Worm (Caenorhabditis elegans) whole organism, L2 larva: Measurements from ENCODE around the gene K09H11.15.
A peak's percentile ranks its signal among the peaks of the same experiment; 100 is the strongest.

Experiments
- C34F6.9 ChIP-seq: fragments of 150-350 bp; optimal IDR thresholded peaks from 2 replicates; lab custom pipeline; 2014; ENCODE audit warnings: missing biosample characterization, missing genetic modification characterization
- F13H6.1 ChIP-seq: sonication (generic microtip); optimal IDR thresholded peaks from 2 replicates; lab custom pipeline; 2016; ENCODE audit warnings: missing genetic modification characterization, missing compliant biosample characterization
- R02D3.7 ChIP-seq: fragments of 150-350 bp; optimal IDR thresholded peaks from 2 replicates; lab custom pipeline; 2014; ENCODE audit warnings: missing biosample characterization, missing genetic modification characterization
- Y55F3AM.14 ChIP-seq: fragments of 200-800 bp; sonication (Bioruptor generic); optimal IDR thresholded peaks from 2 replicates; lab custom pipeline; 2018; ENCODE audit warnings: mild to moderate bottlenecking, missing genetic modification characterization, missing compliant biosample characterization
- alr-1 ChIP-seq: fragments of 150-350 bp; optimal IDR thresholded peaks from 2 replicates; lab custom pipeline; 2014; ENCODE audit warnings: missing biosample characterization, missing genetic modification characterization
- aly-2 ChIP-seq: fragments of 150-350 bp; optimal IDR thresholded peaks from 2 replicates; lab custom pipeline; 2014; ENCODE audit warnings: missing biosample characterization, missing genetic modification characterization
- ama-1 ChIP-seq: fragments of 150-350 bp; optimal IDR thresholded peaks from 2 replicates; lab custom pipeline; 2018; ENCODE audit warnings: inconsistent platforms
- blmp-1 ChIP-seq: sonication (generic microtip); optimal IDR thresholded peaks from 2 replicates; lab custom pipeline; 2017; ENCODE audit warnings: missing genetic modification characterization, mild to moderate bottlenecking, missing compliant biosample characterization, antibody characterized with exemption, moderate library complexity; ENCODE audit not compliant: insufficient read depth
- ceh-16 ChIP-seq: fragments of 150-350 bp; optimal IDR thresholded peaks from 2 replicates; lab custom pipeline; 2014; ENCODE audit warnings: missing biosample characterization, missing genetic modification characterization
- crh-2 ChIP-seq: sonication (generic microtip); optimal IDR thresholded peaks from 2 replicates; lab custom pipeline; 2017; ENCODE audit warnings: missing biosample characterization, missing genetic modification characterization
- egl-27 ChIP-seq: sonication (generic microtip); optimal IDR thresholded peaks from 3 replicates; lab custom pipeline; 2017; ENCODE audit warnings: missing biosample characterization, missing genetic modification reagents, missing genetic modification characterization
- elt-1 ChIP-seq: fragments of 150-350 bp; optimal IDR thresholded peaks from 2 replicates; lab custom pipeline; 2014; ENCODE audit warnings: missing biosample characterization, missing genetic modification characterization
- fos-1 ChIP-seq: fragments of 150-350 bp; optimal IDR thresholded peaks from 2 replicates; lab custom pipeline; 2014; ENCODE audit warnings: missing biosample characterization, missing genetic modification characterization
- gmeb-1 ChIP-seq: fragments of 150-350 bp; optimal IDR thresholded peaks from 2 replicates; lab custom pipeline; 2014; ENCODE audit warnings: missing biosample characterization, missing genetic modification characterization
- lin-39 ChIP-seq: fragments of 150-350 bp; optimal IDR thresholded peaks from 2 replicates; lab custom pipeline; 2014; ENCODE audit warnings: missing biosample characterization, missing genetic modification reagents, missing genetic modification characterization
- lsy-2 ChIP-seq, 2 experiments: fragments of 150-350 bp in 1 of 2; sonication (generic microtip) in 1 of 2; optimal IDR thresholded peaks; 2 replicates each; lab custom pipeline; 2014 to 2017; ENCODE audit warnings: missing biosample characterization in 2 of 2, missing genetic modification characterization in 2 of 2
- mab-5 ChIP-seq: fragments of 150-350 bp; optimal IDR thresholded peaks from 2 replicates; lab custom pipeline; 2014; ENCODE audit warnings: missing biosample characterization, missing genetic modification characterization
- mbf-1 ChIP-seq: sonication (generic microtip); optimal IDR thresholded peaks from 2 replicates; lab custom pipeline; 2017; ENCODE audit warnings: missing biosample characterization, missing genetic modification characterization
- mdl-1 ChIP-seq, 2 experiments: fragments of 150-350 bp in 1 of 2; sonication (generic microtip) in 1 of 2; optimal IDR thresholded peaks; 2 replicates each; lab custom pipeline; 2017; ENCODE audit warnings: missing biosample characterization in 2 of 2, missing genetic modification characterization in 2 of 2
- nhr-10 ChIP-seq: sonication (generic microtip); optimal IDR thresholded peaks from 2 replicates; lab custom pipeline; 2017; ENCODE audit warnings: missing biosample characterization, missing genetic modification characterization
- nhr-11 ChIP-seq: fragments of 150-350 bp; optimal IDR thresholded peaks from 2 replicates; lab custom pipeline; 2014; ENCODE audit warnings: missing biosample characterization, missing genetic modification characterization
- nhr-129 ChIP-seq: fragments of 150-350 bp; optimal IDR thresholded peaks from 2 replicates; lab custom pipeline; 2014; ENCODE audit warnings: missing biosample characterization, missing genetic modification characterization
- nhr-21 ChIP-seq: fragments of 150-350 bp; optimal IDR thresholded peaks from 2 replicates; lab custom pipeline; 2014; ENCODE audit warnings: missing biosample characterization, missing genetic modification characterization
- nhr-23 ChIP-seq: fragments of 150-350 bp; optimal IDR thresholded peaks from 2 replicates; lab custom pipeline; 2014; ENCODE audit warnings: missing biosample characterization, missing genetic modification reagents, missing genetic modification characterization
- nhr-237 ChIP-seq: fragments of 150-350 bp; optimal IDR thresholded peaks from 2 replicates; lab custom pipeline; 2014; ENCODE audit warnings: missing biosample characterization, missing genetic modification characterization
- nhr-25 ChIP-seq: fragments of 150-350 bp; sonication (generic microtip); optimal IDR thresholded peaks from 3 replicates; lab custom pipeline; 2014; ENCODE audit warnings: missing biosample characterization, missing genetic modification characterization
- nhr-6 ChIP-seq: fragments of 150-350 bp; optimal IDR thresholded peaks from 2 replicates; lab custom pipeline; 2014; ENCODE audit warnings: missing biosample characterization, missing genetic modification characterization
- peb-1 ChIP-seq: fragments of 150-350 bp; optimal IDR thresholded peaks from 2 replicates; lab custom pipeline; 2014; ENCODE audit warnings: missing biosample characterization, missing genetic modification characterization
- sem-4 ChIP-seq: fragments of 150-350 bp; optimal IDR thresholded peaks from 2 replicates; lab custom pipeline; 2014; ENCODE audit warnings: missing biosample characterization, missing genetic modification reagents, missing genetic modification characterization
- sma-3 ChIP-seq: sonication (generic microtip); optimal IDR thresholded peaks from 2 replicates; lab custom pipeline; 2016; ENCODE audit warnings: missing genetic modification reagents, missing genetic modification characterization, missing compliant biosample characterization
- sma-9 ChIP-seq, 2 experiments: fragments of 150-350 bp in 1 of 2; sonication (generic microtip) in 1 of 2; optimal IDR thresholded peaks; 2 replicates each; lab custom pipeline; 2014 to 2016; ENCODE audit warnings: missing genetic modification characterization in 2 of 2, mild to moderate bottlenecking in 1 of 2, missing biosample characterization in 1 of 2, missing compliant biosample characterization in 1 of 2, missing genetic modification reagents in 1 of 2, moderate library complexity in 1 of 2
- snpc-4 ChIP-seq: fragments of 150-350 bp; optimal IDR thresholded peaks from 2 replicates; lab custom pipeline; 2014; ENCODE audit warnings: missing biosample characterization, missing genetic modification characterization
- unc-39 ChIP-seq: fragments of 150-350 bp; optimal IDR thresholded peaks from 2 replicates; lab custom pipeline; 2014; ENCODE audit warnings: missing biosample characterization, missing genetic modification characterization
- zag-1 ChIP-seq: fragments of 150-350 bp; optimal IDR thresholded peaks from 2 replicates; lab custom pipeline; 2014; ENCODE audit warnings: missing biosample characterization, missing genetic modification characterization
- ztf-1 ChIP-seq: fragments of 200-800 bp; sonication (Bioruptor generic); conservative IDR thresholded peaks from 2 replicates; pipeline ENCODE4 v1.3.6; 2022; ENCODE audit warnings: missing genetic modification characterization, missing compliant biosample characterization
- ztf-4 ChIP-seq: fragments of 150-350 bp; optimal IDR thresholded peaks from 2 replicates; lab custom pipeline; 2014; ENCODE audit warnings: missing biosample characterization, missing genetic modification characterization

K09H11.15 gene

ce11 chrV:5765081-5765480, 34.4 kb upstream of the K09H11.15 start, which contains the start of gene pgph-2:
Gene pgph-2 (plus strand): TSS chrV:5765127.
- TF ChIP-seq sma-9 (GFP tag; optimal IDR thresholded peaks at IDR 0.05; lab: Kevin White, UChicago): peak; percentile 25
- TF ChIP-seq sma-9 (tag; optimal IDR thresholded peaks at IDR 0.05; lab: Kevin White, UChicago): no peak
- TF ChIP-seq crh-2 (tag; lab: Kevin White, UChicago): peak; percentile 2
- TF ChIP-seq nhr-21: no peak

- TF ChIP-seq fos-1 (tag; lab: Kevin White, UChicago) (peak; percentile 75), blmp-1 (peak; percentile 85), F13H6.1 (tag; lab: Kevin White, UChicago) (peak; percentile 74), crh-2 (tag; lab: Kevin White, UChicago) (peak; percentile 85), mab-5 (tag; lab: Kevin White, UChicago) (no peak), C34F6.9 (peak; percentile 15), mdl-1 (tag; optimal IDR thresholded peaks at IDR 0.05; lab: Kevin White, UChicago) (peak; percentile 11 to 17), nhr-25 (tag; lab: Kevin White, UChicago) (peak; percentile 84), sma-3 (GFP tag; lab: Kevin White, UChicago) (peak; percentile 73), ama-1 (lab: Kevin White, UChicago) (no peak), nhr-237 (no peak), sma-9 (GFP tag; optimal IDR thresholded peaks at IDR 0.05; lab: Kevin White, UChicago) (peak; percentile 96), sma-9 (tag; optimal IDR thresholded peaks at IDR 0.05; lab: Kevin White, UChicago) (no peak), nhr-21 (peak; percentile 45), egl-27 (tag; lab: Kevin White, UChicago) (peak; percentile 73), sem-4 (tag; lab: Kevin White, UChicago) (peak; percentile 53), nhr-11 (tag; lab: Kevin White, UChicago) (no peak), gmeb-1 (tag; lab: Kevin White, UChicago) (peak; percentile 45), nhr-6 (tag; lab: Kevin White, UChicago) (peak; percentile 28), alr-1 (tag; lab: Kevin White, UChicago) (no peak), ceh-16 (no peak)
- TF ChIP-seq, all 48 proteins: peak for 14
Measured at ce11 chrV:5763787-5764186, 33.1 kb upstream of the K09H11.15 start, which contains the start of gene pgph-3. Gene pgph-3 (minus strand): TSS chrV:5763846.

DNA sequence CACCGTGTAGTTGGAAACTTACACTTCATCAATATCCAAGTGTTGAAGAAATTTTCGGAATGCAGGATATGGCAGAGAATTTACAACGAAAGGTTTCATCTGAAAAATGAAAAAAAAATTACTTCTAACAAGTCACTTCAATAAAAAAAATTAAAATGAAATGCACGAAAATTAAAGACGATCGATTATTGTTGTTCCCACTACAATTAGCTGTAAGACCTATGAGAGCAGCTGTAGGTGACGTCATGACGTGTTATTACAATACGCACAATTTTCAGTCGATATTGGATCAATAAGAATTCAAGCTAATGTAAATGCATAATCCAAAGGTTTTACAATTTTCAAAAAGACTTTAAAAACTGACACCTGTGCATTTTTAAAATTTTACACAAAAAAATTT, 29.4 kb upstream of the K09H11.15 start, which contains the start of gene C53A3.1:
TSS of gene C53A3.1 (minus strand) at position 101 of the 400 bp plus-strand sequence.
- TF ChIP-seq nhr-23 (tag; lab: Kevin White, UChicago) (no peak), aly-2 (tag; lab: Kevin White, UChicago) (no peak), nhr-10 (no peak), snpc-4 (tag; lab: Kevin White, UChicago) (no peak), R02D3.7 (no peak), Y55F3AM.14 (no peak)

DNA sequence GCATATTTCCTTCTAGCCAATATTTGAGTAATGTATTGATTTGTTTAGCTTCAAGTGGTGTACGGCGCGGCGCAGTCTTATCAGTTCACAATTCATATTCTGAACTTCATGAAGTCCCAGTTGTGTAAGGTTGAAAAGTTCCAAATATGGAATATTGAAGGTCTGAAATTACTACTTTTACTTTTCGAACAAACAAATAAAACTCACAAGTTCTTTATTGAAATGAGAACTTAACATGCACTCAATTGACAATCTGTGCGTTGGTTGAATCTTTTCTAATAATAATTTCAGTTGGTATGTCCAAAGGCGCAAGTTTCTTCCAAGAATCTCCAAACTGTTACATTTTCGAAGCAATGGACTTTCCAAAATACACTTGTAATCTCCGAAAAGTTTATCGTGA, 28.1 kb upstream of the K09H11.15 start, which contains the start of gene C53A3.4:
TSS of gene C53A3.4 (minus strand) at position 101 of the 400 bp plus-strand sequence.
- TF ChIP-seq alr-1 (tag; lab: Kevin White, UChicago) (no peak), lsy-2 (tag; optimal IDR thresholded peaks at IDR 0.05; lab: Kevin White, UChicago) (no peak), lin-39 (tag; lab: Kevin White, UChicago) (no peak), Y55F3AM.14 (no peak), nhr-21 (no peak), ztf-4 (tag; lab: Kevin White, UChicago) (no peak), crh-2 (tag; lab: Kevin White, UChicago) (no peak), sma-3 (GFP tag; lab: Kevin White, UChicago) (no peak), nhr-129 (tag; lab: Kevin White, UChicago) (no peak), mbf-1 (tag; lab: Kevin White, UChicago) (no peak), snpc-4 (tag; lab: Kevin White, UChicago) (no peak), elt-1 (tag; lab: Kevin White, UChicago) (no peak), fos-1 (tag; lab: Kevin White, UChicago) (no peak), nhr-25 (tag; lab: Kevin White, UChicago) (no peak), gmeb-1 (tag; lab: Kevin White, UChicago) (no peak), unc-39 (no peak), egl-27 (tag; lab: Kevin White, UChicago) (no peak)
- TF ChIP-seq, all 48 proteins: peak for 0

- TF ChIP-seq zag-1 (tag; lab: Kevin White, UChicago) (no peak), nhr-10 (no peak), lin-39 (tag; lab: Kevin White, UChicago) (no peak), nhr-25 (tag; lab: Kevin White, UChicago) (no peak), ztf-1 (GFP tag; lab: Robert Waterston, UW) (no peak), peb-1 (tag; lab: Kevin White, UChicago) (no peak)
- TF ChIP-seq, all 48 proteins: peak for 0
Measured at ce11 chrV:5756193-5756592, 25.5 kb upstream of the K09H11.15 start, which contains the start of gene C53A3.3. Gene C53A3.3 (plus strand): TSS chrV:5756493.
